Fruit fly (Drosophila melanogaster): ENCODE results near the gene CG4565.
A peak's percentile ranks its signal among the peaks of the same experiment; 100 is the strongest.

The CG4565 gene

dm6 chr3R:10893327-10893726 is 40.8 kb downstream of the CG4565 start, which contains the start of gene CG6621:
Gene CG6621, minus strand, starts transcription at chr3R:10893531.
- TF ChIP-seq cnc (optimal IDR thresholded peaks at IDR 0.05) = no peak
- TF ChIP-seq Crg-1 (GFP tag; optimal IDR thresholded peaks at IDR 0.05) = no peak
- TF ChIP-seq CG14711 (tag; optimal IDR thresholded peaks at IDR 0.05) = peak; percentile 93
- TF ChIP-seq CG12768 (GFP tag; optimal IDR thresholded peaks at IDR 0.05) = no peak
- TF ChIP-seq ovo (GFP tag; optimal IDR thresholded peaks at IDR 0.05) = no peak
- peak; percentile 2 for TF ChIP-seq pad (GFP tag; optimal IDR thresholded peaks at IDR 0.05)
- peak; percentile 4 for TF ChIP-seq Mnt (GFP tag; optimal IDR thresholded peaks at IDR 0.05)
- no peak for TF ChIP-seq tj (GFP tag; optimal IDR thresholded peaks at IDR 0.05)
- no peak for TF ChIP-seq Clk (GFP tag; optimal IDR thresholded peaks at IDR 0.05)
- peak; percentile 7 for TF ChIP-seq bab1 (GFP tag; optimal IDR thresholded peaks at IDR 0.05)
- no peak for TF ChIP-seq CG33017 (tag; optimal IDR thresholded peaks at IDR 0.05)

All from whole organism, adult.